Fruit fly (Drosophila melanogaster) whole organism: ENCODE results near the gene CG15914.

Experiments
- CG8478 ChIP-seq: fragments of >200 bp; optimal IDR thresholded peaks from 2 replicates; lab custom pipeline; 2018; ENCODE audit warnings: inconsistent platforms
- Dll ChIP-seq: fragments of >200 bp; optimal IDR thresholded peaks from 2 replicates; lab custom pipeline; 2017
- EcR ChIP-seq, 2 experiments: fragments of >200 bp; optimal IDR thresholded peaks; 2 replicates each; lab custom pipeline; 2017; ENCODE audit warnings: missing biosample characterization in 2 of 2, missing genetic modification characterization in 2 of 2, missing genetic modification reagents in 2 of 2
- pan ChIP-seq: fragments of >200 bp; optimal IDR thresholded peaks from 2 replicates; lab custom pipeline; 2017
- psq ChIP-seq: fragments of >200 bp; optimal IDR thresholded peaks from 2 replicates; lab custom pipeline; 2017
- usp ChIP-seq: fragments of >200 bp; optimal IDR thresholded peaks from 2 replicates; lab custom pipeline; 2017; ENCODE audit warnings: missing biosample characterization, missing genetic modification characterization, mixed read lengths

The CG15914 gene

DNA sequence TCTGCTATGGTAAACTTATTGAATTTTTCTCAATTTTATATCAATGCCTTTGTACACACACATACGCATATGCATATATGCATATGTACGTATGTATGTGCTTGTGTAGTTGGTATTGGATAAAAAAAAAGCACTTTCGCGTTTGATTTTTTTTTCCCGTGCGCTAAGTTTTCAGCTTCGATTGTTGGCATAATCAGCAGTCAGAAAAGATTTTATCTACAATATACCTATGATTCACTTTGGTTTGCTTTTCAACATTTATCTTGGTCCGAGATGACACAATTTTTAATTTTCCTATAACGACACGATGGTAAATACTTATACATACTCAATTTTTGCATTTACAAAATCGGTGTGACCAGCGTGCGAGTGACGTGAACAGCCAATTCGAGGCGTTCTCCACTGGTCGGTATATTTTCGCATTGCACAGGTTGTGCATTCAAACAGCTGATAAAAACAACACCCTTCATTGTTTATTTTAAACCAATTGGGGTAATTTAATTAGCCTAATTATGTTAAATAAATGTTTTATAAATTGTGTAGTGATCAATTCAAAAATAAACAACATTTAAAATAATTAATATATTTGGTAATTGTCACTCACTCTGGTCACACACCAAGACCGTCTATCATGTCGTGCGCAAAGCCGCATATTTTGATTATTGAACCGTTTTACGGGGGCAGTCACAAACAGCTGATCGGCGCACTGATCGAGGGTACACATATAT, at the start of gene CG15914, which contains the start of gene UBL3:
CG15914 (plus strand) TSS at position 607 of the 728 bp plus-strand sequence.
UBL3 (minus strand) TSS at position 361 of the 728 bp plus-strand sequence.
- TF ChIP-seq psq (lab: Kevin White, UChicago), result no peak
- no peak for TF ChIP-seq Dll (lab: Kevin White, UChicago)
- TF ChIP-seq CG8478 (lab: Kevin White, UChicago), result no peak

DNA sequence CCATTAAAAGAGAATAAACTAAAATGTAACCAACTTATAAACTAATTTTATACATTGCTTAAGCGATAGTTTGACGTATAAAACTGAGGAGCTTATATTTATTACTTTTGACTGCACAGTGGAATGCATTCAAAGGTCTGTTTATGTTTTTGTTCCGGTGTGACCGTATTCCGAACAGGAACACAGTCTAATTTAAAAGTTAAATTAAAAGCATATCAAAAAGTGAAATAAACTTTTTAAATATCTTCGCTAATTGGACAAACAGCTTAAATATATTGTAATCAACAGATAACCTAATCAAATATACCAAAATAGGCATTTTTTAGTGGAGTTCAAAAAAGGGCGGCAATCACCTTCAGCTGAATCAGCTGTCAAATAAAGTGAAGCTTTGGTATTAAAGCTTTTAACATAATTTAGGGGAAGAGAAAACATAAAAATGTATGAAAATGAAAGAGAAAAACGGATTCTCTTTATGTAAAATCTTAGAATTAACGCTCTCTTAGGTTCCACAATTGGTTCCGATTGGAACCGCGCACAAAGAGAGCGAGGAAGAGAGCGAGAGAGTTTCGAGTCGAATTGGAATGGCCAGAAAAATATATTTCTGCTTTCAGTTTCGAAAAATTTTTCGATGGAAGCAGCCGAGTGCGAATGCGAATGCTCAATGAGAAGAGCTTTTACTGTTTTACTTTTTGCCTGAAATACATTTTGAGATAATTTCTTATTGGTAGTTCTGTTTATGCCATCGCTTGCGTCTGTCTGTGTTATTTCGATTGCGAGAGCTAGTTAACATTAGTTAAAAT, 49.3 kb upstream of the CG15914 start, which contains the start of the genes PGRP-LE and sd:
PGRP-LE (minus strand) TSS at position 117 of the 800 bp plus-strand sequence.
sd (plus strand) TSS at position 607 of the 800 bp plus-strand sequence.
- TF ChIP-seq Dll (lab: Kevin White, UChicago) (no peak), EcR (GFP tag; optimal IDR thresholded peaks at IDR 0.05; lab: Kevin White, UChicago) (no peak), usp (no peak), pan (lab: Kevin White, UChicago) (no peak), psq (lab: Kevin White, UChicago) (no peak), CG8478 (lab: Kevin White, UChicago) (no peak)

DNA sequence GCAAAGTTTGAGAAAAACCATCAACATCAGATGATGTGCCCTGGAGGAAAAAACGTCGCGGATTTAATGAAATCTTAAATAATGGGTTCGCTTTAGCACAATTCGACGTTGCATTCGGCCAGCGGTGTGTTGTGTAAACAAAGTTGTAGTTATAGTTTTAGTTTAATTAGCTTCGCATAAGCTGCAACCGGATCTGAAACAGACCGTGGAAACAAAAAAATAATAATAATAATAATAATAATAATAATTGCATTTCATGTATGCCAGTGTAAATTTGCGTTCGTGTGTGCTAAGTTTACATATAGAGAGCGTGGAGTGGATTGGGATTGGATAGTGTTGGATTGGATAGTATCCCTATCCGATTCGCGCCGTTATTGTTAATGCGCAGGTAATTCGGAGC, 48.4 kb upstream of the CG15914 start:
- TF ChIP-seq CG8478 (lab: Kevin White, UChicago) (no peak), usp (no peak), Dll (lab: Kevin White, UChicago) (no peak), EcR (GFP tag; optimal IDR thresholded peaks at IDR 0.05; lab: Kevin White, UChicago) (no peak), psq (lab: Kevin White, UChicago) (no peak), pan (lab: Kevin White, UChicago) (no peak)

DNA sequence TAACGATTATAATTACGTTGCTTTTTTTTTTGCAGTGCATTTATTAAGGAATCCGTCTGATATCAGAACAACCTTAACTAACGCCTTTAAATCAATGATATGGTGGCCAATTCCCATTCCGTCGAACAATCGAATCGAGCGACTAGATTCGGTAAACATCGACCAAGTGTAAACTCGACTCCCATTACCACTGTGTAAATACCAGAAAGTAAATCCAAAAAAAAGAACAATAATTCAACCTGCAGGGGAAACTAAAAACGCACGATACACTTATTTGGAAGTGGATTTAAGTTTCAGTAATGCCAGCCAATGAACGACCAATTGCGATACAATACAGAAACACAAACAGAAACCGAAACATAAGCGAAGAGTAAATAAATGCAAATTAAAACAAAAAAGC, 47.7 kb upstream of the CG15914 start:
- TF ChIP-seq Dll (lab: Kevin White, UChicago) (no peak), pan (lab: Kevin White, UChicago) (no peak), usp (no peak), CG8478 (lab: Kevin White, UChicago) (no peak), EcR (GFP tag; optimal IDR thresholded peaks at IDR 0.05; lab: Kevin White, UChicago) (no peak), psq (lab: Kevin White, UChicago) (no peak)

DNA sequence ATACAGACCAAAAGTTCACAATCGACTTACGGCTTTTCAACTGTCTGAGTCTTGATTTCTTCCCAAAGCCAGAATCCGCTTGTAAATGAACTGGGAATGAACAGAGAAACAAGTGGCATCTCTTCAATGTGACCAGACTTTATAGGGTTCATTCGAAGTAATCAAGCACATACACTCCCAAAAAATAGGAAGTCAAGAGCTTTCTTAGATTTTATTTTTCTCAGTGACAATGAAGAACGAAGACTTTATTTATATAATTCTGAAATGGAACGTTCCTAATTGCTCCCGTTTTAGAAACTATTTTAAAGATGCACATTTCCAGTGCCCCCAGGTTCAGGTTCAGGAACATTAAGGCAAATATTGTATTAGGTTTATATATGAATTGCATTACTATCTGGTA, 45.3 kb upstream of the CG15914 start:
- TF ChIP-seq psq (lab: Kevin White, UChicago) (no peak), CG8478 (lab: Kevin White, UChicago) (no peak), Dll (lab: Kevin White, UChicago) (no peak), pan (lab: Kevin White, UChicago) (no peak), usp (no peak), EcR (GFP tag; optimal IDR thresholded peaks at IDR 0.05; lab: Kevin White, UChicago) (no peak)

DNA sequence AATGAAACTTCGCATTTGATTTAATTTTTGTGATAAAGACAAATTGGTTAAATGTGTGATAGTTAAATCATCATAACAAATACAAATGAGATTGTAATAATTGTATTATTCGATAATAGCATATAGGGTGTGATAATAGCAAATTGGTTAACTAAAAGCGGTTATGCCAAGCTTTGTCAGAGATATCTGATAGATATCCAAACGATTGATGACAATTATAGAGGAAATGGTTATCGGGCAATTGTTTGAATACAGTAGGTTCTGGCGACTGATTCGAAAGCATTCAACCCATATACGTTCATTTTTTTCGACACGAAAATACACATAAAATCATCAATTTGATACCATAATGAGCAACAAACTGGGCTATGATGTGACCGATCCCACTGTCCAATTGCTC, 44.0 kb upstream of the CG15914 start, which contains the start of gene CG8509:
CG8509 (plus strand) TSS at position 301 of the 400 bp plus-strand sequence.
- no peak for TF ChIP-seq usp
- TF ChIP-seq EcR (GFP tag; optimal IDR thresholded peaks at IDR 0.05; lab: Kevin White, UChicago), result no peak
- TF ChIP-seq CG8478 (lab: Kevin White, UChicago), result no peak
- no peak for TF ChIP-seq Dll (lab: Kevin White, UChicago)
- TF ChIP-seq psq (lab: Kevin White, UChicago), result no peak
- TF ChIP-seq pan (lab: Kevin White, UChicago), result no peak

DNA sequence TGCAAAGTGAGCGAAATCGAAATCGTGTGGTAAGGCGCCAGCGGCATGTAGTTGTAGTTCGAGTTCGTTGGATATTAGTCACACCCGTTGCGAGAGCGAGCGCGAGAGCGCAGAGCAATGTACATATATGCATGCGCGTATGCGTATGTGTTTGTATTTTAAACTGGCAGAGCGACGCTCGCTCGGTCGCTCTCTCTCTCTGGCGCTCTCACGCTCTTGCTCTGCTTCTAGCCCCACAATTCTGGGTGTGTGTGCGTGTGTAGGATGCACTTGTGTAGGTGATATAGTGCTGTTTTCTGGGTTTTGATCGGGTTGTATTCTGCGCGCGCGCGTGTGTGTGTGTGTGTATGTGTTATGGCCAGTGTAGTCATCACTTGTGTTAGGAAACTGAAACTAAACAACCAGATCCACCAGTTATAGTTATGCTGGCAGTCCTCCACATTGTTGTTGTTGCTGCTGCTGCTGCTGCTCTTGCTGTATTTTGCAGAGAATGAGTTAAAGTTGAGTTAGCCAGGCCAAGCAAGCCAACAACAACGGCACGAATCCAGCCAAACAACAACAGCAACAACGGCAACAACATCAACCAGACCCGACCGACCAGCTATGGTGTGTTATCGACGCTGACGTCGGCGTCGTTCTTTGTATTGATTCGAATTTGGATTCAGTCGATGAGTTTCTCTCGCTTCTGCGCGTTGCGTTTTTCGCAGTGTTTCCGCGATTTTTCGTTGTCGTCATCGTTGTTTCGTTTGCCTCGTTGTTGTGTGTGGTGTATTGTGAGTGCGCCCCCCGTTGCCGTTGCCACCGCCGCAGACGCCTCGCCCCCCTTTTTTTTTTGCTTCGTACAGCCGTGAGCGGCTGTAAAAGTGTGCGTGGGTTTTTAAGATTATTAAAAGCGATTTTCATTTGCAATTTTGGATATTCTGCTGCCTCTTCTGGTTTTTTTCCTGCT, 41.3 kb upstream of the CG15914 start:
- TF ChIP-seq CG8478 (lab: Kevin White, UChicago), result peak; percentile 42
- no peak for TF ChIP-seq Dll (lab: Kevin White, UChicago)

DNA sequence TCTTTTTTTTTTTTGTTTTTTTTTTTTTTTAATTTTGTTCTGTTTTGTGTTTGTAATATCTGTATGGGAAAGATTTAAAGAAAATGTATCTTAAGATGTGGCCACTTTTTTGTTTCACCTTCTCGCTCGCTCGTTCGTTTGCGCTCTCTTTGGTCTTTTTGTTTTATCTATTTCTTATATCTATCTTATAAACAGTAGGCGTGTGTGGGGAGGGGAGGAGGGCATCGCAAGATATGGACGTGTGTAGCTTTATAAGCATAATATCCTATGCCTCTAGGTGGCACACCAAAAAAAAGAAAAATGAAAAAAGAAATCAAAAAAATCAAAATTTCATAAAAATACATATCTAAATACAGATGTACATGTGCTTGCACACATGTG, 40.6 kb upstream of the CG15914 start:
- TF ChIP-seq EcR (GFP tag; optimal IDR thresholded peaks at IDR 0.05; lab: Kevin White, UChicago), result no peak
- TF ChIP-seq usp, result no peak
- TF ChIP-seq Dll (lab: Kevin White, UChicago), result no peak
- TF ChIP-seq CG8478 (lab: Kevin White, UChicago), result no peak
- TF ChIP-seq pan (lab: Kevin White, UChicago), result no peak
- TF ChIP-seq psq (lab: Kevin White, UChicago), result no peak

DNA sequence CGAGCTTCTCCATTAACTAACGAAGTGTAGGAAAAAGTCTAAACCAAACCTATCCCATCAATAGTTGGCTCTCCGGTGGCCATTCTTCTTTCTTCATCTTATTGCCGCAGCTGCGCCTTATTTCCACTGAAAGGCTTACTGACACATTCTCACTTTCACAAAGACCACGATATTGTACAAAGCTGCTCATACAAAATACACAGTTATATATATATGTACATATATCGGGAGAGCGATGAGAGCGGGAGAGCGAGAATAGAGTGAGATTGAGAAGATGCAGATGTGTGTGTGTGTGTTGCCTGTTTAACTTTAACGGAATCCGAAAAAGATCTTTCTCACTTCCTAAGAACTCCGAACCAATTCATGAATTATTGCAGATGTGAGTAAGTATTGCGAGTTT, 40.0 kb upstream of the CG15914 start:
- TF ChIP-seq Dll (lab: Kevin White, UChicago) (no peak), psq (lab: Kevin White, UChicago) (no peak), CG8478 (lab: Kevin White, UChicago) (no peak), EcR (GFP tag; optimal IDR thresholded peaks at IDR 0.05; lab: Kevin White, UChicago) (no peak), pan (lab: Kevin White, UChicago) (no peak), usp (no peak)

DNA sequence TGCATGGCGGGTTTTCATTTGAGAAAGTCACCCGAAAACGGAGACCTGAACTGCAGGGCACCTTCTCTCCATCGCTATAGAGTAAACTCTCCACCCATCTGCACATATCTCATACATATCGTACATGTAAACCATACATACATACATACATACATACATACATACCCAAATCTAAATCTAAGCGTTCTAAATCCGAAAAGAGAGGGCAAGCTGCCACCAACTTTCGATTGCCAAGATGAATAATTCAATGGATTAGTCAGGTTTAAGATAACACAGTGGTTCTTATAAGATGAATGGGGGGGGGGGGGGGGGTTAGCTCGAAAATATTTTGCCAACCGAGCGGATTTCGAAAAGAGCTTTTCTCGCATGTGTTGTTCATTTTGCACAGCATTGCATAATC, 38.7 kb upstream of the CG15914 start:
- TF ChIP-seq pan (lab: Kevin White, UChicago) (no peak), psq (lab: Kevin White, UChicago) (no peak), CG8478 (lab: Kevin White, UChicago) (no peak), Dll (lab: Kevin White, UChicago) (no peak), EcR (GFP tag; optimal IDR thresholded peaks at IDR 0.05; lab: Kevin White, UChicago) (no peak), usp (no peak)
